Worm (Caenorhabditis elegans) whole organism, L3 larva: ENCODE results near the gene K01A6.6.

Experiments used
- R02D3.7 ChIP-seq: fragments of 150-350 bp; optimal IDR thresholded peaks from 2 replicates; lab custom pipeline; 2014; ENCODE audit warnings: missing biosample characterization, missing genetic modification characterization
- ZK546.5 ChIP-seq: sonication (generic microtip); optimal IDR thresholded peaks from 2 replicates; lab custom pipeline; 2017; ENCODE audit warnings: missing biosample characterization, missing genetic modification characterization
- ama-1 ChIP-seq: fragments of 150-350 bp; optimal IDR thresholded peaks from 2 replicates; lab custom pipeline; 2018
- elt-2 ChIP-seq: sonication (generic microtip); optimal IDR thresholded peaks from 2 replicates; lab custom pipeline; 2016; ENCODE audit warnings: missing genetic modification reagents, mild to moderate bottlenecking, missing genetic modification characterization, missing compliant biosample characterization
- fkh-10 ChIP-seq: sonication (generic microtip); optimal IDR thresholded peaks from 2 replicates; lab custom pipeline; 2017; ENCODE audit warnings: missing biosample characterization, missing genetic modification reagents, missing genetic modification characterization
- lin-15B ChIP-seq: fragments of 150-350 bp; optimal IDR thresholded peaks from 2 replicates; lab custom pipeline; 2014; ENCODE audit warnings: missing biosample characterization, missing genetic modification characterization
- nhr-12 ChIP-seq: fragments of 150-350 bp; optimal IDR thresholded peaks from 2 replicates; lab custom pipeline; 2014; ENCODE audit warnings: missing biosample characterization, missing genetic modification characterization
- nhr-23 ChIP-seq: fragments of 150-350 bp; optimal IDR thresholded peaks from 2 replicates; lab custom pipeline; 2014; ENCODE audit warnings: missing biosample characterization, missing genetic modification reagents, missing genetic modification characterization
- nhr-237 ChIP-seq: fragments of 150-350 bp; optimal IDR thresholded peaks from 2 replicates; lab custom pipeline; 2014; ENCODE audit warnings: missing biosample characterization, missing genetic modification characterization
- skn-1 ChIP-seq: fragments of 150-350 bp; optimal IDR thresholded peaks from 2 replicates; lab custom pipeline; 2014; ENCODE audit warnings: missing biosample characterization, missing genetic modification characterization

DNA sequence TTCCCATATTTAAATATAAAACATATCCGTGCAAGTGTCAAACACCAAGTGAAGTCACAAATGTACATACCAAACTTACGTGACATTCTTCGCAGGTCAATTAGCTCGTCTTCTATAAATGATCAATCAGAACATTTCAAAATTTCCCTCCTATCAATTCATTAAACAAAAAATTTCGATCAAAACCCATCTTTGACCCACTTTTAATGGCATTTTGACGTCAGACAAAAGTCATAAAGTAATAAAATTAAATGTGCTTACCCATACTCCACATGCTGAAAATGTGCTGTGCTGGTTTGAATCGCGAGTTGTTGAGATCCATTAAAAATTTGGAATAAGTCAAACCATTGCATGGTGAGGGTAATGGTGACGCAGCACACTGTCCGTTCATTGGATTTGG lies 34.6 kb downstream of the K01A6.6 start:
- TF ChIP-seq lin-15B (tag; lab: Kevin White, UChicago): no peak
- no peak for TF ChIP-seq fkh-10 (GFP tag; lab: Kevin White, UChicago)
- no peak for TF ChIP-seq nhr-12 (tag; lab: Kevin White, UChicago)
- no peak for TF ChIP-seq nhr-237 (tag; lab: Kevin White, UChicago)
- TF ChIP-seq skn-1 (tag; lab: Kevin White, UChicago): no peak
- TF ChIP-seq R02D3.7 (tag; lab: Kevin White, UChicago): no peak
- TF ChIP-seq ama-1 (lab: Kevin White, UChicago): no peak
- TF ChIP-seq nhr-23: no peak
- TF ChIP-seq elt-2 (tag; lab: Kevin White, UChicago): peak; percentile 63
- TF ChIP-seq ZK546.5 (tag; lab: Kevin White, UChicago): no peak
